Worm (Caenorhabditis elegans) whole organism, young adult: ENCODE data around the gene nlp-21.
A peak's percentile ranks its signal among the peaks of the same experiment; 100 is the strongest.

Source experiments
- B0035.1 ChIP-seq: sonication (generic microtip); optimal IDR thresholded peaks from 2 replicates; lab custom pipeline; 2016; ENCODE audit warnings: missing genetic modification characterization, mild to moderate bottlenecking, missing compliant biosample characterization, missing genotype, missing genetic modification reagents
- C06A6.2 ChIP-seq: fragments of 200-800 bp; sonication (Bioruptor generic); conservative IDR thresholded peaks from 2 replicates; pipeline ENCODE4 v1.3.6; 2022; ENCODE audit warnings: missing genetic modification characterization, missing compliant biosample characterization
- F10E7.11 ChIP-seq: sonication (generic microtip); optimal IDR thresholded peaks from 2 replicates; lab custom pipeline; 2017; ENCODE audit warnings: mild to moderate bottlenecking, missing genetic modification characterization, moderate library complexity, missing compliant biosample characterization
- F33H1.4 ChIP-seq: fragments of 200-800 bp; sonication (Bioruptor generic); IDR thresholded peaks from 2 replicates; pipeline ENCODE4 v1.3.6; 2022; ENCODE audit warnings: missing genetic modification reagents, missing genetic modification characterization, missing compliant biosample characterization
- F39B2.1 ChIP-seq: fragments of 200-800 bp; sonication (Bioruptor generic); IDR thresholded peaks from 2 replicates; pipeline ENCODE4 v1.3.6; 2022; ENCODE audit warnings: missing genetic modification reagents, missing genetic modification characterization, missing compliant biosample characterization
- F52B5.7 ChIP-seq: sonication (generic microtip); optimal IDR thresholded peaks from 2 replicates; lab custom pipeline; 2016; ENCODE audit warnings: mild to moderate bottlenecking, missing genetic modification characterization, missing compliant biosample characterization
- F55B11.4 ChIP-seq: sonication (generic microtip); optimal IDR thresholded peaks from 2 replicates; lab custom pipeline; 2016; ENCODE audit warnings: missing compliant biosample characterization, missing genetic modification characterization, borderline replicate concordance; ENCODE audit not compliant: insufficient read depth
- K12H6.12 ChIP-seq: fragments of 200-800 bp; sonication (Bioruptor generic); optimal IDR thresholded peaks from 2 replicates; lab custom pipeline; 2018; ENCODE audit warnings: mild to moderate bottlenecking, missing genetic modification characterization, missing compliant biosample characterization
- Y56A3A.18 ChIP-seq: fragments of 200-800 bp; sonication (Bioruptor generic); IDR thresholded peaks from 2 replicates; pipeline ENCODE4 v1.3.6; 2022; ENCODE audit warnings: missing genetic modification reagents, missing genetic modification characterization, missing compliant biosample characterization
- Y79H2A.3 ChIP-seq: fragments of 200-800 bp; sonication (Bioruptor generic); conservative IDR thresholded peaks from 2 replicates; pipeline ENCODE4 v1.3.6; 2022; ENCODE audit warnings: missing genetic modification reagents, missing genetic modification characterization, missing compliant biosample characterization
- akir-1 ChIP-seq: fragments of 200-800 bp; sonication (Bioruptor generic); optimal IDR thresholded peaks from 2 replicates; lab custom pipeline; 2018; ENCODE audit warnings: mild to moderate bottlenecking, missing genetic modification characterization, moderate library complexity, missing compliant biosample characterization
- ama-1 ChIP-seq, 3 experiments: fragments of 150-350 bp in 1 of 3; sonication (generic microtip) in 2 of 3; optimal IDR thresholded peaks; 2 replicates each; lab custom pipeline; 2014 to 2018; ENCODE audit warnings: missing biosample characterization in 2 of 3, missing genetic modification characterization in 2 of 3, missing genetic modification reagents in 2 of 3
- atf-7 ChIP-seq: sonication (generic microtip); optimal IDR thresholded peaks from 2 replicates; lab custom pipeline; 2017; ENCODE audit warnings: mild to moderate bottlenecking, missing genetic modification characterization, missing compliant biosample characterization
- attf-5 ChIP-seq: fragments of 200-800 bp; sonication (Bioruptor generic); optimal IDR thresholded peaks from 2 replicates; lab custom pipeline; 2018; ENCODE audit warnings: mild to moderate bottlenecking, missing genetic modification characterization, missing compliant biosample characterization
- bed-2 ChIP-seq: fragments of 200-800 bp; sonication (Bioruptor generic); IDR thresholded peaks from 2 replicates; pipeline ENCODE4 v1.3.6; 2022; ENCODE audit warnings: missing genetic modification reagents, missing genetic modification characterization, missing compliant biosample characterization
- ccch-3 ChIP-seq: fragments of 200-800 bp; sonication (Bioruptor generic); optimal IDR thresholded peaks from 2 replicates; lab custom pipeline; 2018; ENCODE audit warnings: mild to moderate bottlenecking, missing genetic modification characterization, missing compliant biosample characterization
- ceh-100 ChIP-seq: fragments of 200-800 bp; sonication (Bioruptor generic); IDR thresholded peaks from 2 replicates; pipeline ENCODE4 v1.3.6; 2022; ENCODE audit warnings: missing genetic modification reagents, missing genetic modification characterization, missing compliant biosample characterization
- ceh-27 ChIP-seq: fragments of 200-800 bp; sonication (Bioruptor generic); optimal IDR thresholded peaks from 2 replicates; lab custom pipeline; 2018; ENCODE audit warnings: mild to moderate bottlenecking, missing genetic modification characterization, moderate library complexity, missing compliant biosample characterization
- ceh-58 ChIP-seq: fragments of 200-800 bp; sonication (Bioruptor generic); IDR thresholded peaks from 2 replicates; pipeline ENCODE4 v1.3.6; 2022; ENCODE audit warnings: missing genetic modification characterization, missing compliant biosample characterization
- ceh-79 ChIP-seq: sonication (generic microtip); optimal IDR thresholded peaks from 2 replicates; lab custom pipeline; 2017; ENCODE audit warnings: mild to moderate bottlenecking, missing genetic modification characterization, missing compliant biosample characterization
- die-1 ChIP-seq: sonication (generic microtip); optimal IDR thresholded peaks from 2 replicates; lab custom pipeline; 2016; ENCODE audit warnings: missing genotype, mild to moderate bottlenecking, missing genetic modification characterization, missing compliant biosample characterization
- dox-1 ChIP-seq: fragments of 200-800 bp; sonication (Bioruptor generic); IDR thresholded peaks from 2 replicates; pipeline ENCODE4 v1.3.6; 2022; ENCODE audit warnings: missing genetic modification reagents, missing genetic modification characterization, missing compliant biosample characterization
- efl-1 ChIP-seq: fragments of 150-350 bp; optimal IDR thresholded peaks from 2 replicates; lab custom pipeline; 2014; ENCODE audit warnings: missing biosample characterization, missing genetic modification reagents, missing genetic modification characterization
- egrh-3 ChIP-seq: fragments of 200-800 bp; sonication (Bioruptor generic); IDR thresholded peaks from 2 replicates; pipeline ENCODE4 v1.3.6; 2022; ENCODE audit warnings: missing genetic modification reagents, missing genetic modification characterization, missing compliant biosample characterization
- ekl-4 ChIP-seq: fragments of 200-800 bp; sonication (Bioruptor generic); IDR thresholded peaks from 2 replicates; pipeline ENCODE4 v1.3.6; 2022; ENCODE audit warnings: missing genetic modification reagents, missing genetic modification characterization, missing compliant biosample characterization
- ets-4 ChIP-seq: fragments of 200-800 bp; sonication (Bioruptor generic); optimal IDR thresholded peaks from 2 replicates; lab custom pipeline; 2018; ENCODE audit warnings: mild to moderate bottlenecking, missing genetic modification characterization, missing compliant biosample characterization
- fkh-3 ChIP-seq: sonication (generic microtip); optimal IDR thresholded peaks from 2 replicates; lab custom pipeline; 2016; ENCODE audit warnings: mild to moderate bottlenecking, missing genetic modification characterization, missing compliant biosample characterization
- gei-17 ChIP-seq: fragments of 200-800 bp; sonication (Bioruptor generic); optimal IDR thresholded peaks from 2 replicates; lab custom pipeline; 2018; ENCODE audit warnings: mild to moderate bottlenecking, missing genetic modification characterization, missing compliant biosample characterization
- hmg-1.2 ChIP-seq: fragments of 200-800 bp; sonication (Bioruptor generic); IDR thresholded peaks from 2 replicates; pipeline ENCODE4 v1.3.6; 2022; ENCODE audit warnings: missing genetic modification reagents, missing genetic modification characterization, missing compliant biosample characterization
- let-607 ChIP-seq, 2 experiments: fragments of 200-800 bp in 1 of 2; sonication (Bioruptor generic) in 1 of 2; sonication (generic microtip) in 1 of 2; optimal IDR thresholded peaks; 2 replicates each; lab custom pipeline; 2016 to 2018; ENCODE audit warnings: mild to moderate bottlenecking in 2 of 2, missing compliant biosample characterization in 2 of 2, missing genetic modification characterization in 2 of 2, moderate library complexity in 2 of 2, missing genotype in 1 of 2
- lin-26 ChIP-seq: fragments of 200-800 bp; sonication (Bioruptor generic); IDR thresholded peaks from 2 replicates; pipeline ENCODE4 v1.3.6; 2022; ENCODE audit warnings: missing genetic modification reagents, missing genetic modification characterization, missing compliant biosample characterization
- lin-35 ChIP-seq, 3 experiments: fragments of 150-350 bp in 2 of 3; sonication (generic microtip) in 1 of 3; optimal IDR thresholded peaks; 2 replicates each; lab custom pipeline; 2014 to 2018; ENCODE audit warnings: missing biosample characterization in 3 of 3, missing genetic modification characterization in 3 of 3, missing genetic modification reagents in 3 of 3
- madf-8 ChIP-seq: fragments of 200-800 bp; sonication (Bioruptor generic); conservative IDR thresholded peaks from 2 replicates; pipeline ENCODE4 v1.3.6; 2022; ENCODE audit warnings: missing genetic modification reagents, missing genetic modification characterization, missing compliant biosample characterization
- mes-4 ChIP-seq: sonication (generic microtip); optimal IDR thresholded peaks from 2 replicates; lab custom pipeline; 2016; ENCODE audit warnings: missing genotype, missing genetic modification characterization, missing compliant biosample characterization
- nfya-1 ChIP-seq: sonication (generic microtip); optimal IDR thresholded peaks from 2 replicates; lab custom pipeline; 2017; ENCODE audit warnings: antibody characterized with exemption, missing compliant biosample characterization, missing genetic modification characterization, borderline replicate concordance; ENCODE audit not compliant: insufficient read depth
- nhr-90 ChIP-seq: sonication (generic microtip); optimal IDR thresholded peaks from 2 replicates; lab custom pipeline; 2016; ENCODE audit warnings: missing genotype, mild to moderate bottlenecking, missing genetic modification characterization, missing compliant biosample characterization
- pbrm-1 ChIP-seq: fragments of 200-800 bp; sonication (Bioruptor generic); IDR thresholded peaks from 2 replicates; pipeline ENCODE4 v1.3.6; 2022; ENCODE audit warnings: missing genetic modification reagents, missing genetic modification characterization, missing compliant biosample characterization
- rec-8 ChIP-seq, 2 experiments: sonication (generic microtip); optimal IDR thresholded peaks; 2 replicates each; lab custom pipeline; 2016; ENCODE audit warnings: mild to moderate bottlenecking in 2 of 2, missing genetic modification characterization in 2 of 2, missing genetic modification reagents in 2 of 2, missing genotype in 2 of 2, missing biosample characterization in 1 of 2, missing compliant biosample characterization in 1 of 2, moderate library complexity in 1 of 2
- somi-1 ChIP-seq: fragments of 200-800 bp; sonication (Bioruptor generic); optimal IDR thresholded peaks from 2 replicates; lab custom pipeline; 2018; ENCODE audit warnings: mild to moderate bottlenecking, missing genetic modification characterization, missing compliant biosample characterization
- tbp1 ChIP-seq: fragments of 200-800 bp; sonication (Bioruptor generic); optimal IDR thresholded peaks from 2 replicates; lab custom pipeline; 2018; ENCODE audit warnings: mild to moderate bottlenecking, missing genetic modification characterization, missing compliant biosample characterization
- tbx-9 ChIP-seq: sonication (generic microtip); optimal IDR thresholded peaks from 2 replicates; lab custom pipeline; 2016; ENCODE audit warnings: borderline replicate concordance, missing genetic modification characterization, inconsistent platforms, missing compliant biosample characterization
- unc-130 ChIP-seq: sonication (generic microtip); optimal IDR thresholded peaks from 2 replicates; lab custom pipeline; 2016; ENCODE audit warnings: missing genetic modification reagents, missing genetic modification characterization, missing compliant biosample characterization
- zim-3 ChIP-seq: sonication (generic microtip); optimal IDR thresholded peaks from 2 replicates; lab custom pipeline; 2017; ENCODE audit warnings: mild to moderate bottlenecking, missing genetic modification characterization, moderate library complexity, missing compliant biosample characterization
- ztf-22 ChIP-seq: fragments of 200-800 bp; sonication (Bioruptor generic); optimal IDR thresholded peaks from 2 replicates; lab custom pipeline; 2018; ENCODE audit warnings: mild to moderate bottlenecking, missing genetic modification characterization, moderate library complexity, missing compliant biosample characterization
- ztf-25 ChIP-seq: fragments of 200-800 bp; sonication (Bioruptor generic); IDR thresholded peaks from 2 replicates; pipeline ENCODE4 v1.3.6; 2022; ENCODE audit warnings: missing genetic modification reagents, missing genetic modification characterization, missing compliant biosample characterization
- ztf-26 ChIP-seq: sonication (generic microtip); optimal IDR thresholded peaks from 2 replicates; lab custom pipeline; 2017; ENCODE audit warnings: missing genetic modification characterization, missing compliant biosample characterization
- ztf-3 ChIP-seq: fragments of 200-800 bp; sonication (Bioruptor generic); optimal IDR thresholded peaks from 2 replicates; lab custom pipeline; 2018; ENCODE audit warnings: mild to moderate bottlenecking, missing genetic modification characterization, missing compliant biosample characterization
- ztf-6 ChIP-seq: fragments of 200-800 bp; sonication (Bioruptor generic); IDR thresholded peaks from 2 replicates; pipeline ENCODE4 v1.3.6; 2022; ENCODE audit warnings: missing genetic modification reagents, missing genetic modification characterization, missing compliant biosample characterization

nlp-21 gene

DNA sequence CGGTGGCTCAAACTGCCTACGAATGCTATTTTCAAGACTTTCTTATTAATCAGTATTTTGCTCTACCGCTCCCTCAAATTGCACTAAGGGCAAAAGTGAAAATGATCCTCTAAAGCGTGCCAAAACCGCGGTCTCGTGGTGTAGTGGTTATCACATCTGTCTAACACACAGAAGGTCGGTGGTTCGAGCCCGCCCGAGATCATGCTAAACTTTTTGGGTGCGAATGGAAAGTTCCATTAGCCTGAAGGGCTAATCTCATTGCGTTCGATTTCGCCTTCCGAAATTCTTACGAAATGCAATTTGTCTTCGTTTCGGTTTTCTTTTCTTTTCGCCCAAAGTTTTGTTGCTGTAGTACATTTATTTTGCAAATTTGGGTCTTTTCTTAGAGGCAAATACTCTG, 39.6 kb downstream of the nlp-21 start (continued):
- TF ChIP-seq B0035.1 (tag; lab: Kevin White, UChicago) (no peak), zim-3 (tag; lab: Kevin White, UChicago) (no peak), rec-8 (tag; optimal IDR thresholded peaks at IDR 0.05; lab: Kevin White, UChicago) (no peak), ceh-58 (no peak), ztf-22 (GFP tag; lab: Kevin White, UChicago) (no peak), F52B5.7 (tag; lab: Kevin White, UChicago) (peak; percentile 51), somi-1 (GFP tag; lab: Kevin White, UChicago) (no peak), ekl-4 (GFP tag; lab: Robert Waterston, UW) (no peak), ceh-79 (tag; lab: Kevin White, UChicago) (no peak), F33H1.4 (GFP tag; lab: Robert Waterston, UW) (0 out of 2 replicates have a peak, but pooled peaks have one; percentile 23), ceh-27 (GFP tag; lab: Kevin White, UChicago) (no peak), pbrm-1 (no peak), akir-1 (no peak), atf-7 (no peak), F39B2.1 (GFP tag; lab: Robert Waterston, UW) (no peak), ccch-3 (GFP tag; lab: Kevin White, UChicago) (no peak), gei-17 (GFP tag; lab: Kevin White, UChicago) (no peak), ceh-100 (GFP tag; lab: Robert Waterston, UW) (no peak), hmg-1.2 (GFP tag; lab: Robert Waterston, UW) (peak; percentile 41; the same call in 1 of the 2 replicates), attf-5 (GFP tag; lab: Kevin White, UChicago) (peak; percentile 3), ztf-25 (GFP tag; lab: Robert Waterston, UW) (peak; percentile 72), Y56A3A.18 (GFP tag; lab: Robert Waterston, UW) (0 out of 2 replicates have a peak, but pooled peaks have one; percentile 17), egrh-3 (GFP tag; lab: Robert Waterston, UW) (no peak), let-607 (tag; optimal IDR thresholded peaks at IDR 0.05; lab: Kevin White, UChicago) (no peak), tbx-9 (tag; lab: Kevin White, UChicago) (no peak), ztf-26 (no peak), fkh-3 (tag; lab: Kevin White, UChicago) (no peak), nhr-90 (tag; lab: Kevin White, UChicago) (peak; percentile 15), ztf-3 (GFP tag; lab: Kevin White, UChicago) (no peak), ama-1 (optimal IDR thresholded peaks at IDR 0.05; lab: Kevin White, UChicago) (no peak), ama-1 (GFP tag; optimal IDR thresholded peaks at IDR 0.05; lab: Kevin White, UChicago) (peak in 1 of 2 experiments; percentile 21), bed-2 (GFP tag; lab: Robert Waterston, UW) (no peak), mes-4 (no peak), Y79H2A.3 (GFP tag; lab: Robert Waterston, UW) (no peak), K12H6.12 (tag; lab: Kevin White, UChicago) (no peak), tbp1 (peak; percentile 86), efl-1 (GFP tag; lab: Kevin White, UChicago) (no peak), madf-8 (no peak), lin-26 (GFP tag; lab: Robert Waterston, UW) (peak; percentile 81), ets-4 (GFP tag; lab: Kevin White, UChicago) (no peak), die-1 (tag; lab: Kevin White, UChicago) (peak; percentile 21), nfya-1 (no peak), dox-1 (GFP tag; lab: Robert Waterston, UW) (peak; percentile 54; the same call in 1 of the 2 replicates), unc-130 (GFP tag; lab: Kevin White, UChicago) (no peak), C06A6.2 (GFP tag; lab: Robert Waterston, UW) (no peak), F10E7.11 (tag; lab: Kevin White, UChicago) (no peak), lin-35 (GFP tag; optimal IDR thresholded peaks at IDR 0.05; lab: Kevin White, UChicago) (no peak), F55B11.4 (no peak), ztf-6 (GFP tag; lab: Robert Waterston, UW) (no peak)
